Worm (Caenorhabditis elegans): ENCODE results near the gene C08E3.13.
"Not testable (repeated sequence)": the region's sequence is repeated elsewhere in the genome, so short reads cannot be mapped to it uniquely, and the experiment has no call there.

- TF ChIP-seq fos-1 (tag; optimal IDR thresholded peaks at IDR 0.05); pag-3 (tag; optimal IDR thresholded peaks at IDR 0.05; ENCODE audit: borderline replicate concordance, insufficient read depth): not testable (repeated sequence)
Measured at ce11 chrII:1632216-1632615, at the start of gene C08E3.13.

Data from whole organism, L1 larva.